Fruit fly (Drosophila melanogaster) whole organism, embryonic: Measurements from ENCODE around the gene GABA-B-R2.

Source experiments
- Antp ChIP-seq: fragments of 200-800 bp; sonication (Bioruptor generic); optimal IDR thresholded peaks from 3 replicates; lab custom pipeline; 2016; ENCODE audit warnings: missing biosample characterization, missing genetic modification characterization
- Atf-2 ChIP-seq: fragments of 200-800 bp; sonication (Bioruptor generic); optimal IDR thresholded peaks from 2 replicates; lab custom pipeline; 2016; ENCODE audit warnings: missing biosample characterization, missing genetic modification characterization
- Bgb ChIP-seq: fragments of 200-800 bp; sonication (Bioruptor generic); IDR thresholded peaks from 2 replicates; pipeline ENCODE4 v1.3.6; 2022; ENCODE audit warnings: missing biosample characterization, missing genetic modification characterization; ENCODE audit not compliant: partially characterized antibody
- BtbVII ChIP-seq: fragments of 200-800 bp; sonication (Bioruptor generic); optimal IDR thresholded peaks from 3 replicates; lab custom pipeline; 2017; ENCODE audit warnings: missing biosample characterization, mild to moderate bottlenecking, missing genetic modification characterization
- Bteb2 ChIP-seq: fragments of 200-800 bp; sonication (Bioruptor generic); optimal IDR thresholded peaks from 2 replicates; lab custom pipeline; 2016; ENCODE audit warnings: missing biosample characterization, missing genetic modification characterization
- CG10267 ChIP-seq: fragments of 200-800 bp; sonication (Bioruptor generic); optimal IDR thresholded peaks from 2 replicates; lab custom pipeline; 2018; ENCODE audit warnings: missing biosample characterization, mild to moderate bottlenecking, missing genetic modification characterization, moderate library complexity
- CG10274 ChIP-seq: fragments of 200-800 bp; sonication (Bioruptor generic); optimal IDR thresholded peaks from 3 replicates; lab custom pipeline; 2017; ENCODE audit warnings: missing biosample characterization, mild to moderate bottlenecking, missing genetic modification characterization
- CG12155 ChIP-seq: fragments of 200-800 bp; sonication (Bioruptor generic); optimal IDR thresholded peaks from 3 replicates; lab custom pipeline; 2016; ENCODE audit warnings: missing biosample characterization, missing genetic modification characterization
- CG12299 ChIP-seq: fragments of 200-800 bp; sonication (Bioruptor generic); optimal IDR thresholded peaks from 2 replicates; lab custom pipeline; 2018; ENCODE audit warnings: missing biosample characterization, mild to moderate bottlenecking, missing genetic modification characterization
- CG14014 ChIP-seq: fragments of 200-800 bp; sonication (Bioruptor generic); IDR thresholded peaks from 2 replicates; pipeline ENCODE4 v1.3.6; 2022; ENCODE audit warnings: missing biosample characterization, missing genetic modification characterization
- CG14050 ChIP-seq: fragments of 200-800 bp; sonication (Bioruptor generic); IDR thresholded peaks from 3 replicates; pipeline ENCODE4 v1.3.6; 2022; ENCODE audit warnings: missing biosample characterization, missing genetic modification characterization
- CG1603 ChIP-seq: fragments of 200-800 bp; sonication (Bioruptor generic); optimal IDR thresholded peaks from 2 replicates; lab custom pipeline; 2019; ENCODE audit warnings: missing biosample characterization, mild to moderate bottlenecking, missing genetic modification characterization, moderate library complexity
- CG16863 ChIP-seq: fragments of 200-800 bp; sonication (Bioruptor generic); optimal IDR thresholded peaks from 3 replicates; lab custom pipeline; 2016; ENCODE audit warnings: missing biosample characterization, missing genetic modification characterization
- CG32767 ChIP-seq: fragments of 200-800 bp; sonication (Bioruptor generic); IDR thresholded peaks from 2 replicates; pipeline ENCODE4 v1.3.6; 2022; ENCODE audit warnings: missing biosample characterization, missing genetic modification characterization
- CG33557 ChIP-seq: fragments of 200-800 bp; sonication (Bioruptor generic); optimal IDR thresholded peaks from 2 replicates; lab custom pipeline; 2019; ENCODE audit warnings: missing biosample characterization, mild to moderate bottlenecking, missing genetic modification characterization, moderate library complexity
- CG4360 ChIP-seq: fragments of 200-800 bp; sonication (Bioruptor generic); IDR thresholded peaks from 2 replicates; pipeline ENCODE4 v1.3.6; 2022; ENCODE audit warnings: missing biosample characterization, missing genetic modification characterization
- CG4854 ChIP-seq: fragments of 200-800 bp; sonication (Bioruptor generic); optimal IDR thresholded peaks from 2 replicates; lab custom pipeline; 2016; ENCODE audit warnings: missing biosample characterization, missing genetic modification characterization, inconsistent platforms
- CG6272 ChIP-seq: fragments of 200-800 bp; sonication (Bioruptor generic); IDR thresholded peaks from 2 replicates; pipeline ENCODE4 v1.3.6; 2022; ENCODE audit warnings: missing biosample characterization, missing genetic modification characterization
- CG6765 ChIP-seq: fragments of 200-800 bp; sonication (Bioruptor generic); optimal IDR thresholded peaks from 3 replicates; lab custom pipeline; 2017; ENCODE audit warnings: missing biosample characterization, mild to moderate bottlenecking, missing genetic modification characterization
- CG7556 ChIP-seq: fragments of 200-800 bp; sonication (Bioruptor generic); optimal IDR thresholded peaks from 2 replicates; lab custom pipeline; 2017; ENCODE audit warnings: missing biosample characterization, mild to moderate bottlenecking, missing genetic modification characterization
- CG8089 ChIP-seq: fragments of 200-800 bp; sonication (Bioruptor generic); optimal IDR thresholded peaks from 3 replicates; lab custom pipeline; 2016; ENCODE audit warnings: missing biosample characterization, missing genetic modification characterization
- CHES-1-like ChIP-seq: fragments of 200-800 bp; sonication (Bioruptor generic); optimal IDR thresholded peaks from 2 replicates; lab custom pipeline; 2016; ENCODE audit warnings: missing biosample characterization, missing genetic modification characterization
- D ChIP-seq, 2 experiments: fragments of 200-800 bp in 1 of 2; fragments of >200 bp in 1 of 2; sonication (Bioruptor generic) in 1 of 2; optimal IDR thresholded peaks; 2 replicates in 1 of 2; 3 replicates in 1 of 2; lab custom pipeline; 2017; ENCODE audit warnings: mild to moderate bottlenecking in 1 of 2, missing biosample characterization in 1 of 2, missing genetic modification characterization in 1 of 2, missing genetic modification reagents in 1 of 2
- HLH4C ChIP-seq: fragments of 200-800 bp; sonication (Bioruptor generic); IDR thresholded peaks from 3 replicates; pipeline ENCODE4 v1.3.6; 2022; ENCODE audit warnings: missing biosample characterization, missing genetic modification characterization; ENCODE audit not compliant: partially characterized antibody
- Hr3 ChIP-seq: fragments of 200-800 bp; sonication (Bioruptor generic); optimal IDR thresholded peaks from 3 replicates; lab custom pipeline; 2016; ENCODE audit warnings: missing biosample characterization, missing genetic modification characterization
- NK7.1 ChIP-seq: fragments of 200-800 bp; sonication (Bioruptor generic); optimal IDR thresholded peaks from 3 replicates; lab custom pipeline; 2016; ENCODE audit warnings: missing biosample characterization, missing genetic modification characterization
- Opbp ChIP-seq: fragments of 200-800 bp; sonication (Bioruptor generic); IDR thresholded peaks from 3 replicates; pipeline ENCODE4 v1.3.6; 2022; ENCODE audit warnings: missing biosample characterization, missing genetic modification characterization; ENCODE audit not compliant: partially characterized antibody
- Side ChIP-seq: fragments of 200-800 bp; sonication (Bioruptor generic); optimal IDR thresholded peaks from 2 replicates; lab custom pipeline; 2016; ENCODE audit warnings: missing biosample characterization, missing genetic modification characterization
- Sin3A ChIP-seq: fragments of >200 bp; optimal IDR thresholded peaks from 2 replicates; lab custom pipeline; 2018
- Sox100B ChIP-seq: fragments of 200-800 bp; sonication (Bioruptor generic); optimal IDR thresholded peaks from 3 replicates; lab custom pipeline; 2018; ENCODE audit warnings: missing biosample characterization, mild to moderate bottlenecking, missing genetic modification characterization
- Sox102F ChIP-seq: fragments of 200-800 bp; sonication (Bioruptor generic); optimal IDR thresholded peaks from 2 replicates; lab custom pipeline; 2018; ENCODE audit warnings: missing biosample characterization, mild to moderate bottlenecking, missing genetic modification characterization, moderate library complexity
- TFAM ChIP-seq: fragments of 200-800 bp; sonication (Bioruptor generic); optimal IDR thresholded peaks from 2 replicates; lab custom pipeline; 2017; ENCODE audit warnings: missing biosample characterization, missing genetic modification characterization, inconsistent platforms
- btn ChIP-seq: fragments of 200-800 bp; sonication (Bioruptor generic); optimal IDR thresholded peaks from 2 replicates; lab custom pipeline; 2016; ENCODE audit warnings: missing biosample characterization, missing genetic modification characterization
- cato ChIP-seq: fragments of 200-800 bp; sonication (Bioruptor generic); optimal IDR thresholded peaks from 2 replicates; lab custom pipeline; 2016; ENCODE audit warnings: missing biosample characterization, missing genetic modification characterization, borderline replicate concordance
- chif ChIP-seq, 2 experiments: fragments of 200-800 bp; sonication (Bioruptor generic); optimal IDR thresholded peaks; 3 replicates each; lab custom pipeline; 2016; ENCODE audit warnings: missing biosample characterization in 2 of 2, missing genetic modification characterization in 2 of 2
- ci ChIP-seq: fragments of 200-800 bp; sonication (Bioruptor generic); IDR thresholded peaks from 3 replicates; pipeline ENCODE4 v1.3.6; 2022; ENCODE audit warnings: missing biosample characterization, missing genetic modification characterization
- croc ChIP-seq: fragments of 200-800 bp; sonication (Bioruptor generic); conservative IDR thresholded peaks from 3 replicates; pipeline ENCODE4 v1.3.6; 2022; ENCODE audit warnings: missing biosample characterization, missing genetic modification characterization
- dm ChIP-seq: fragments of 200-800 bp; sonication (Bioruptor generic); optimal IDR thresholded peaks from 3 replicates; lab custom pipeline; 2016; ENCODE audit warnings: missing biosample characterization, missing genetic modification characterization
- fd96Cb ChIP-seq: fragments of 200-800 bp; sonication (Bioruptor generic); optimal IDR thresholded peaks from 2 replicates; lab custom pipeline; 2018; ENCODE audit warnings: missing biosample characterization, mild to moderate bottlenecking, missing genetic modification characterization, moderate library complexity
- ftz-f1 ChIP-seq: fragments of 200-800 bp; sonication (Bioruptor generic); optimal IDR thresholded peaks from 2 replicates; lab custom pipeline; 2016; ENCODE audit warnings: missing biosample characterization, missing genetic modification characterization
- luna ChIP-seq: fragments of 200-800 bp; sonication (Bioruptor generic); optimal IDR thresholded peaks from 2 replicates; lab custom pipeline; 2016; ENCODE audit warnings: missing biosample characterization, missing genetic modification characterization
- nmo ChIP-seq: fragments of 200-800 bp; sonication (Bioruptor generic); optimal IDR thresholded peaks from 2 replicates; lab custom pipeline; 2018; ENCODE audit warnings: missing biosample characterization, mild to moderate bottlenecking, missing genetic modification characterization, moderate library complexity
- pita ChIP-seq: fragments of 200-800 bp; sonication (Bioruptor generic); optimal IDR thresholded peaks from 2 replicates; lab custom pipeline; 2017; ENCODE audit warnings: missing biosample characterization, mild to moderate bottlenecking, missing genetic modification characterization
- pum ChIP-seq: fragments of 200-800 bp; sonication (Bioruptor generic); optimal IDR thresholded peaks from 2 replicates; lab custom pipeline; 2016; ENCODE audit warnings: missing biosample characterization, missing genetic modification characterization
- slbo ChIP-seq: fragments of 200-800 bp; sonication (Bioruptor generic); IDR thresholded peaks from 2 replicates; pipeline ENCODE4 v1.3.6; 2022; ENCODE audit warnings: missing biosample characterization, missing genetic modification characterization
- so ChIP-seq: fragments of 200-800 bp; sonication (Bioruptor generic); IDR thresholded peaks from 3 replicates; pipeline ENCODE4 v1.3.6; 2022; ENCODE audit warnings: missing biosample characterization, missing genetic modification characterization
- tap ChIP-seq: fragments of 200-800 bp; optimal IDR thresholded peaks from 3 replicates; lab custom pipeline; 2019; ENCODE audit warnings: missing biosample characterization, mild to moderate bottlenecking, missing genetic modification characterization, moderate library complexity
- tio ChIP-seq: fragments of 200-800 bp; sonication (Bioruptor generic); optimal IDR thresholded peaks from 2 replicates; lab custom pipeline; 2017; ENCODE audit warnings: missing biosample characterization, missing genetic modification characterization, inconsistent platforms
- ttk ChIP-seq: fragments of 200-800 bp; sonication (Bioruptor generic); IDR thresholded peaks from 2 replicates; pipeline ENCODE4 v2.1.2; 2022; ENCODE audit warnings: missing biosample characterization, missing genetic modification characterization
- tx ChIP-seq: fragments of 200-800 bp; sonication (Bioruptor generic); optimal IDR thresholded peaks from 2 replicates; lab custom pipeline; 2016; ENCODE audit warnings: missing biosample characterization, missing genetic modification characterization
- wek ChIP-seq: fragments of 200-800 bp; sonication (Bioruptor generic); optimal IDR thresholded peaks from 3 replicates; lab custom pipeline; 2018; ENCODE audit warnings: missing biosample characterization, mild to moderate bottlenecking, missing genetic modification characterization, moderate library complexity

GABA-B-R2 gene

dm6 chr3R:21781448-21781847 is 5.8 kb upstream of the GABA-B-R2 start (continued):
- TF ChIP-seq CG14050 (GFP tag; lab: Robert Waterston, UW) = no peak; the same call in 2 of the 3 replicates
- TF ChIP-seq pita (GFP tag; lab: Kevin White, UChicago) = no peak
- TF ChIP-seq D (optimal IDR thresholded peaks at IDR 0.05; lab: Kevin White, UChicago) = no peak
- peak; percentile 58 for TF ChIP-seq D (GFP tag; optimal IDR thresholded peaks at IDR 0.05; lab: Kevin White, UChicago)
- no peak for TF ChIP-seq wek (GFP tag; lab: Kevin White, UChicago)
- peak; percentile 69 for TF ChIP-seq BtbVII
- TF ChIP-seq ttk (GFP tag; lab: Robert Waterston, UW) = 0 out of 2 replicates have a peak, but pooled peaks have one; percentile 21
- peak; percentile 38 for TF ChIP-seq NK7.1 (GFP tag; lab: Kevin White, UChicago)
- TF ChIP-seq CG10267 = peak; percentile 64
- no peak for TF ChIP-seq CG6272 (GFP tag; lab: Robert Waterston, UW)
- peak; percentile 20 for TF ChIP-seq Atf-2 (GFP tag; lab: Kevin White, UChicago)
- TF ChIP-seq btn (GFP tag; lab: Kevin White, UChicago) = no peak
- no peak for TF ChIP-seq CG12299
- TF ChIP-seq CG4854 (GFP tag; lab: Kevin White, UChicago) = peak; percentile 10
- peak; percentile 33; the same call in 1 of the 3 replicates for TF ChIP-seq croc (GFP tag; lab: Robert Waterston, UW)
- 0 out of 2 replicates have a peak, but pooled peaks have one; percentile 10 for TF ChIP-seq CG4360 (GFP tag; lab: Robert Waterston, UW)
- TF ChIP-seq HLH4C (GFP tag; lab: Robert Waterston, UW) = no peak
- no peak for TF ChIP-seq cato (GFP tag; lab: Kevin White, UChicago)
- TF ChIP-seq tx (GFP tag; lab: Kevin White, UChicago) = peak; percentile 70
- TF ChIP-seq pum (GFP tag; lab: Kevin White, UChicago) = peak; percentile 51
- peak; percentile 22 for TF ChIP-seq CG1603 (tag; lab: Kevin White, UChicago)
- TF ChIP-seq so (GFP tag; lab: Robert Waterston, UW) = peak; percentile 75; the same call in 2 of the 3 replicates
- peak; percentile 34 for TF ChIP-seq luna (GFP tag; lab: Kevin White, UChicago)
- no peak for TF ChIP-seq Opbp (GFP tag; lab: Robert Waterston, UW)
- TF ChIP-seq Hr3 (GFP tag; lab: Kevin White, UChicago) = peak; percentile 55
- TF ChIP-seq CG12155 = peak; percentile 51
- TF ChIP-seq tap = peak; percentile 47
- TF ChIP-seq Side = peak; percentile 32
- TF ChIP-seq fd96Cb = peak; percentile 59
- TF ChIP-seq CG33557 = peak; percentile 16
- peak; percentile 62 for TF ChIP-seq Bteb2 (GFP tag; lab: Kevin White, UChicago)
- no peak for TF ChIP-seq CHES-1-like (GFP tag; lab: Kevin White, UChicago)
- TF ChIP-seq ci = no peak
- TF ChIP-seq CG10274 = peak; percentile 3
- no peak for TF ChIP-seq ftz-f1 (GFP tag; lab: Kevin White, UChicago)
- peak; percentile 48 for TF ChIP-seq CG8089 (GFP tag; lab: Kevin White, UChicago)
- peak; percentile 54 for TF ChIP-seq Antp (GFP tag; lab: Kevin White, UChicago)
- TF ChIP-seq CG6765 (GFP tag; lab: Kevin White, UChicago) = no peak
- no peak for TF ChIP-seq TFAM (GFP tag; lab: Kevin White, UChicago)
- TF ChIP-seq nmo (GFP tag; lab: Kevin White, UChicago) = peak; percentile 76
- no peak; the same call in 1 of the 2 replicates for TF ChIP-seq CG32767
- TF ChIP-seq tio (GFP tag; lab: Kevin White, UChicago) = peak; percentile 63
- TF ChIP-seq Sox102F (GFP tag; lab: Kevin White, UChicago) = peak; percentile 62
- peak; percentile 60 for TF ChIP-seq CG16863 (GFP tag; lab: Kevin White, UChicago)
- peak; percentile 51 to 66 for TF ChIP-seq chif (GFP tag; optimal IDR thresholded peaks at IDR 0.05; lab: Kevin White, UChicago)
- peak; percentile 67 for TF ChIP-seq slbo
- peak; percentile 47 for TF ChIP-seq dm (GFP tag; lab: Kevin White, UChicago)
- peak; percentile 60 for TF ChIP-seq CG7556 (GFP tag; lab: Kevin White, UChicago)
- TF ChIP-seq CG14014 (GFP tag; lab: Robert Waterston, UW) = peak; percentile 79
- TF ChIP-seq Bgb (GFP tag; lab: Robert Waterston, UW) = no peak
- no peak for TF ChIP-seq Sin3A (lab: Kevin White, UChicago)
- TF ChIP-seq Sox100B (GFP tag; lab: Kevin White, UChicago) = no peak
